Fruit fly (Drosophila melanogaster) whole organism, embryonic: ENCODE data around the gene Act87E.

Source experiments
- CG14710 ChIP-seq: fragments of 200-800 bp; sonication (Bioruptor generic); optimal IDR thresholded peaks from 3 replicates; lab custom pipeline; 2019; ENCODE audit warnings: missing biosample characterization, mild to moderate bottlenecking, missing genetic modification characterization, moderate library complexity
- Stat92E ChIP-seq, 3 experiments: fragments of >200 bp in 2 of 3; fragments of 200-800 bp in 1 of 3; sonication (Bioruptor generic) in 1 of 3; optimal IDR thresholded peaks; 2 replicates each; lab custom pipeline; 2017 to 2019; ENCODE audit warnings: missing biosample characterization in 3 of 3, missing genetic modification characterization in 3 of 3, mild to moderate bottlenecking in 1 of 3, moderate library complexity in 1 of 3
- row ChIP-seq: fragments of 200-800 bp; sonication (Bioruptor generic); IDR thresholded peaks from 3 replicates; pipeline ENCODE4 v1.3.6; 2022; ENCODE audit warnings: missing biosample characterization, missing genetic modification characterization
- scrt ChIP-seq: fragments of 200-800 bp; sonication (Bioruptor generic); optimal IDR thresholded peaks from 2 replicates; lab custom pipeline; 2018; ENCODE audit warnings: missing biosample characterization, mild to moderate bottlenecking, missing genetic modification characterization, moderate library complexity

dm6 chr3R:13390490-13390889 is 35.3 kb upstream of the Act87E start:
- TF ChIP-seq Stat92E (GFP tag; optimal IDR thresholded peaks at IDR 0.05; lab: Kevin White, UChicago) (no peak), row (GFP tag; lab: Robert Waterston, UW) (no peak), scrt (GFP tag; lab: Kevin White, UChicago) (no peak), CG14710 (no peak)
